Worm (Caenorhabditis elegans) whole organism, mixed stage, embryonic: ENCODE measurements around the gene spig-6.
"Not testable (repeated sequence)": the region's sequence is repeated elsewhere in the genome, so short reads cannot be mapped to it uniquely, and the experiment has no call there.

Source experiments
- bed-3 ChIP-seq: fragments of 200-800 bp; sonication (Bioruptor generic); optimal IDR thresholded peaks from 3 replicates; lab custom pipeline; 2018; ENCODE audit warnings: mild to moderate bottlenecking, missing genetic modification characterization, moderate library complexity, missing compliant biosample characterization
- blmp-1 ChIP-seq: fragments of 150-350 bp; optimal IDR thresholded peaks from 2 replicates; lab custom pipeline; 2014; ENCODE audit warnings: missing biosample characterization, missing genetic modification characterization
- ceh-43 ChIP-seq: fragments of 200-800 bp; sonication (Bioruptor generic); optimal IDR thresholded peaks from 2 replicates; lab custom pipeline; 2018; ENCODE audit warnings: mild to moderate bottlenecking, missing genetic modification characterization, moderate library complexity, missing compliant biosample characterization
- ceh-83 ChIP-seq: fragments of 200-800 bp; sonication (Bioruptor generic); optimal IDR thresholded peaks from 2 replicates; lab custom pipeline; 2018; ENCODE audit warnings: mild to moderate bottlenecking, missing genetic modification characterization, missing compliant biosample characterization
- ces-1 ChIP-seq: fragments of 150-350 bp; optimal IDR thresholded peaks from 2 replicates; lab custom pipeline; 2014; ENCODE audit warnings: missing biosample characterization, missing genetic modification reagents, missing genetic modification characterization
- cnd-1 ChIP-seq: fragments of 200-800 bp; sonication (Bioruptor generic); optimal IDR thresholded peaks from 2 replicates; lab custom pipeline; 2018; ENCODE audit warnings: mild to moderate bottlenecking, missing genetic modification characterization, missing compliant biosample characterization
- drap-1 ChIP-seq: fragments of 200-800 bp; sonication (Bioruptor generic); optimal IDR thresholded peaks from 3 replicates; lab custom pipeline; 2018; ENCODE audit warnings: mild to moderate bottlenecking, missing genetic modification characterization, missing compliant biosample characterization
- elt-1 ChIP-seq: sonication (generic microtip); optimal IDR thresholded peaks from 2 replicates; lab custom pipeline; 2017; ENCODE audit warnings: missing genetic modification characterization, mild to moderate bottlenecking, missing compliant biosample characterization, antibody characterized with exemption, moderate library complexity, borderline replicate concordance; ENCODE audit not compliant: insufficient read depth
- elt-3 ChIP-seq: fragments of 150-350 bp; optimal IDR thresholded peaks from 2 replicates; lab custom pipeline; 2014; ENCODE audit warnings: missing biosample characterization, missing genetic modification characterization
- flh-1 ChIP-seq: fragments of 200-800 bp; sonication (Bioruptor generic); optimal IDR thresholded peaks from 2 replicates; lab custom pipeline; 2018; ENCODE audit warnings: mild to moderate bottlenecking, missing genetic modification characterization, moderate library complexity, missing compliant biosample characterization
- ham-2 ChIP-seq: fragments of 200-800 bp; sonication (Bioruptor generic); optimal IDR thresholded peaks from 2 replicates; lab custom pipeline; 2018; ENCODE audit warnings: mild to moderate bottlenecking, missing genetic modification characterization, missing compliant biosample characterization
- hlh-1 ChIP-seq: fragments of 150-350 bp; optimal IDR thresholded peaks from 2 replicates; lab custom pipeline; 2014; ENCODE audit warnings: missing biosample characterization, missing genetic modification reagents, missing genetic modification characterization
- lin-13 ChIP-seq: fragments of 150-350 bp; optimal IDR thresholded peaks from 2 replicates; lab custom pipeline; 2014; ENCODE audit warnings: missing biosample characterization, missing genetic modification characterization
- lin-32 ChIP-seq: fragments of 200-800 bp; sonication (Bioruptor generic); optimal IDR thresholded peaks from 2 replicates; lab custom pipeline; 2018; ENCODE audit warnings: mild to moderate bottlenecking, missing genetic modification characterization, missing compliant biosample characterization
- lsy-2 ChIP-seq: fragments of 150-350 bp; optimal IDR thresholded peaks from 2 replicates; lab custom pipeline; 2014; ENCODE audit warnings: missing biosample characterization, missing genetic modification characterization
- mab-5 ChIP-seq: fragments of 150-350 bp; optimal IDR thresholded peaks from 2 replicates; lab custom pipeline; 2014; ENCODE audit warnings: missing biosample characterization, missing genetic modification characterization
- mep-1 ChIP-seq: fragments of 150-350 bp; optimal IDR thresholded peaks from 2 replicates; lab custom pipeline; 2017; ENCODE audit warnings: missing biosample characterization, missing genetic modification reagents, missing genetic modification characterization, inconsistent platforms
- mls-2 ChIP-seq: sonication (generic microtip); optimal IDR thresholded peaks from 2 replicates; lab custom pipeline; 2016; ENCODE audit warnings: mild to moderate bottlenecking, missing genetic modification characterization, moderate library complexity, missing compliant biosample characterization
- nhr-12 ChIP-seq: fragments of 150-350 bp; optimal IDR thresholded peaks from 2 replicates; lab custom pipeline; 2014; ENCODE audit warnings: missing biosample characterization, missing genetic modification characterization
- nhr-2 ChIP-seq: fragments of 150-350 bp; optimal IDR thresholded peaks from 2 replicates; lab custom pipeline; 2014; ENCODE audit warnings: missing biosample characterization, missing genetic modification characterization
- nhr-237 ChIP-seq: fragments of 150-350 bp; optimal IDR thresholded peaks from 2 replicates; lab custom pipeline; 2014; ENCODE audit warnings: missing biosample characterization, missing genetic modification characterization
- nhr-28 ChIP-seq: fragments of 150-350 bp; optimal IDR thresholded peaks from 2 replicates; lab custom pipeline; 2014; ENCODE audit warnings: missing biosample characterization, missing genetic modification characterization
- nhr-76 ChIP-seq: sonication (generic microtip); optimal IDR thresholded peaks from 2 replicates; lab custom pipeline; 2017; ENCODE audit warnings: missing biosample characterization, missing genetic modification characterization
- pha-4 ChIP-seq: fragments of 150-350 bp; optimal IDR thresholded peaks from 2 replicates; lab custom pipeline; 2018; ENCODE audit warnings: missing biosample characterization, missing genetic modification reagents, missing genetic modification characterization
- snpc-4 ChIP-seq: fragments of 150-350 bp; optimal IDR thresholded peaks from 2 replicates; lab custom pipeline; 2014; ENCODE audit warnings: missing biosample characterization, missing genetic modification characterization
- sptf-1 ChIP-seq: sonication (generic microtip); optimal IDR thresholded peaks from 2 replicates; lab custom pipeline; 2017; ENCODE audit warnings: mild to moderate bottlenecking, missing genetic modification characterization, moderate library complexity, missing compliant biosample characterization
- tbx-8 ChIP-seq: fragments of 200-800 bp; sonication (Bioruptor generic); optimal IDR thresholded peaks from 2 replicates; lab custom pipeline; 2018; ENCODE audit warnings: mild to moderate bottlenecking, missing genetic modification characterization, moderate library complexity, missing compliant biosample characterization
- unc-120 ChIP-seq: sonication (generic microtip); optimal IDR thresholded peaks from 2 replicates; lab custom pipeline; 2017; ENCODE audit warnings: missing genetic modification characterization, missing compliant biosample characterization; ENCODE audit not compliant: poor library complexity, severe bottlenecking
- unc-39 ChIP-seq: fragments of 150-350 bp; optimal IDR thresholded peaks from 2 replicates; lab custom pipeline; 2014; ENCODE audit warnings: missing biosample characterization, missing genetic modification characterization
- unc-62 ChIP-seq: fragments of 150-350 bp; optimal IDR thresholded peaks from 2 replicates; lab custom pipeline; 2014; ENCODE audit warnings: missing biosample characterization, missing genetic modification reagents, missing genetic modification characterization
- zip-8 ChIP-seq: fragments of 150-350 bp; optimal IDR thresholded peaks from 2 replicates; lab custom pipeline; 2014; ENCODE audit warnings: missing biosample characterization, missing genetic modification characterization
- ztf-11 ChIP-seq: fragments of 150-350 bp; optimal IDR thresholded peaks from 2 replicates; lab custom pipeline; 2014; ENCODE audit warnings: missing biosample characterization, missing genetic modification characterization

spig-6 gene

DNA sequence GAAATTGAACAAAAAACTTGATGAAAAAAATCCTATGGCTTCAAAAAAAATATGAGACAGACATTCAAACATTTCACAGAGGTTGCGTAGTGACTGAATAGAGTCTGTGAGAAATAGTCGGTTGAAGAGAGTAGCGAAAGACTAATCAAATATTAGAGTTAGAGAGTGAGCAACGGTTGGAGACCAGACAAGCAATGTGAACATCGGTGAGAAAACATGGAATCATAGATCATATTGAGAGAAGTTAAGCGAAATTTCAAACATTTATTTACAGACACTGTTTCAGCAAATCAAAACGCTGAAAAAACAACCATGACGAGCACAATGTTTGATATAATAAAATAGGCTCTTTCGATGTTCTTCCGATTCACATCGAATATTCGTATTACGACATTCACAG, 25.3 kb downstream of the spig-6 start:
- no peak for TF ChIP-seq unc-62 (GFP tag; lab: Kevin White, UChicago)
- no peak for TF ChIP-seq zip-8 (tag; lab: Kevin White, UChicago)
- no peak for TF ChIP-seq nhr-2 (tag; lab: Kevin White, UChicago)
- no peak for TF ChIP-seq lin-13
- TF ChIP-seq nhr-28 (tag; lab: Kevin White, UChicago): no peak
- TF ChIP-seq mab-5: no peak
- no peak for TF ChIP-seq mep-1
- TF ChIP-seq lsy-2 (tag; lab: Kevin White, UChicago): no peak
- no peak for TF ChIP-seq nhr-237 (tag; lab: Kevin White, UChicago)
- TF ChIP-seq lin-32 (GFP tag; lab: Kevin White, UChicago): no peak

DNA sequence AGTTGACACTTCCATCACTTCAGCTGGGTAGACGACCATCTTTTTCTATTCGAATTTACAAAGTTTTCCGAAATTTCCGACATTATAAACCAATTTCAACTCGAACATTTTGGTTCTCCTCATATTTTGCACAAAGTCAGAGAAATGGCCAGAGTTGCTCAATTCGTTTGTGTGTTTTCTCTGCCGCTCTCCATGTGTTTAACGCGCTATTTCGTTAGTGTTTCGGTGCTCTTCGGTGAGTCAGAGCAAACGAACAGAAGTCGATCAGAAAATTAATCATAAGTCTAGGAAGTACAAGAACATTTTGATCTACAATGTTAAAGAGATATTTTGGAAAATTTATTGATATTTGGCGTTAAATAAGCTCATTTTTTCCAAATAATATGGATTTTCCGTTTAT, 27.3 kb downstream of the spig-6 start, which contains the start of gene srr-3:
Gene srr-3, minus strand, starts transcription at position 101 of the 400 bp plus-strand sequence.
- no peak for TF ChIP-seq pha-4
- TF ChIP-seq ztf-11 (tag; lab: Kevin White, UChicago): no peak
- TF ChIP-seq nhr-2 (tag; lab: Kevin White, UChicago): no peak
- no peak for TF ChIP-seq ces-1 (GFP tag; lab: Kevin White, UChicago)
- TF ChIP-seq ceh-43 (GFP tag; lab: Kevin White, UChicago): no peak
- TF ChIP-seq mls-2 (tag; lab: Kevin White, UChicago): no peak
- no peak for TF ChIP-seq unc-39 (tag; lab: Kevin White, UChicago)
- TF ChIP-seq cnd-1 (tag; lab: Kevin White, UChicago): no peak
- TF ChIP-seq mab-5: no peak
- no peak for TF ChIP-seq mep-1
- no peak for TF ChIP-seq hlh-1 (tag; lab: Kevin White, UChicago)
- no peak for TF ChIP-seq nhr-76 (tag; lab: Kevin White, UChicago)
- no peak for TF ChIP-seq bed-3 (GFP tag; lab: Kevin White, UChicago)
- no peak for TF ChIP-seq flh-1
- no peak for TF ChIP-seq nhr-237 (tag; lab: Kevin White, UChicago)
- TF ChIP-seq drap-1: no peak
- TF ChIP-seq snpc-4 (tag; lab: Kevin White, UChicago): no peak
- no peak for TF ChIP-seq unc-120

DNA sequence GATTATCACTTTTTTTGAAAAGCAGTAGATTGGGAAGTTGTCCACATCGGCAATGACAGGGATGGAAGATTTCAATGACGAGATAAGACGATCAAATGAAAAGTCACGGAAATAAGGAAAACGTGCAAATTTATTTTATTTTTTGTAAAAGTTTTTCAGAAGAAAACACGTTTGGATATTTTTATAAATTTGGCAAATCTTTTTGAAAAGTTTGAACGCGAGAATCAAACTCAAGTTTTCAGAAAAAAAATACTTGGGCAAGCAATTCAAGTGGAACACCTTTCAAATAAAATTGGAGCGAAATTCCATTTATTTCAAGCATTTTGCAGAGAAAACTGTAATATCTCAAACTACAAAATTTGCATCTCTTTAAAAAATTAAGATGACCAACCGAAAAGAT, 33.8 kb downstream of the spig-6 start, which contains the start of gene F36D3.5:
Gene F36D3.5, minus strand, starts transcription at position 101 of the 400 bp plus-strand sequence.
- not testable (repeated sequence) for TF ChIP-seq elt-1 (tag; lab: Kevin White, UChicago); sptf-1; drap-1

DNA sequence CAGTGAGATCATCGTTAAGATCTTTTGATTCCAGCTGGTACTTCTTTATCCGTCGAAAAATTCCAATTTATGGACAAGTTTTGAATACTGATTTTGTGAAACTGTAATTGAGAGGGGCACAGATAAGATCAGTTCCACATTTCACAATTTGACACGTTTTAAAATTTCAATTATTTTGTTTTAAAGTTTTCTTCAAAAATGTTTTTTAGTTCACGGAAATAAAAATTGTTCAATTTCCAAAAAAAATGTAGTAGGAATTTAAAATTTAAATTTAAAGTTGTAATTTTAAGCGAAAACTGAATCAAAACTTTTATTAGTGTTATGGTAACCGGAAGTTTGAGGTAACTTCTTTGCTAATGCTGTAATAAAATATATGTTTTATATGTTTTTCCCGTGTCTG, 36.2 kb downstream of the spig-6 start, which contains the start of gene F36D3.4:
Gene F36D3.4, minus strand, starts transcription at position 101 of the 400 bp plus-strand sequence.
- no peak for TF ChIP-seq lsy-2 (tag; lab: Kevin White, UChicago)
- no peak for TF ChIP-seq tbx-8
- no peak for TF ChIP-seq ztf-11 (tag; lab: Kevin White, UChicago)
- TF ChIP-seq mls-2 (tag; lab: Kevin White, UChicago): no peak
- TF ChIP-seq nhr-12 (tag; lab: Kevin White, UChicago): no peak
- TF ChIP-seq snpc-4 (tag; lab: Kevin White, UChicago): no peak
- no peak for TF ChIP-seq zip-8 (tag; lab: Kevin White, UChicago)
- TF ChIP-seq unc-62 (GFP tag; lab: Kevin White, UChicago): no peak
- TF ChIP-seq blmp-1: no peak
- TF ChIP-seq ceh-83 (GFP tag; lab: Kevin White, UChicago): no peak
- no peak for TF ChIP-seq elt-1 (tag; lab: Kevin White, UChicago)
- no peak for TF ChIP-seq mep-1
- TF ChIP-seq ceh-43 (GFP tag; lab: Kevin White, UChicago): no peak
- no peak for TF ChIP-seq unc-120
- no peak for TF ChIP-seq bed-3 (GFP tag; lab: Kevin White, UChicago)
- no peak for TF ChIP-seq nhr-2 (tag; lab: Kevin White, UChicago)
- no peak for TF ChIP-seq flh-1
- no peak for TF ChIP-seq ham-2
- no peak for TF ChIP-seq nhr-237 (tag; lab: Kevin White, UChicago)
- TF ChIP-seq lin-13: no peak
- TF ChIP-seq, all 35 proteins: peak for 0

DNA sequence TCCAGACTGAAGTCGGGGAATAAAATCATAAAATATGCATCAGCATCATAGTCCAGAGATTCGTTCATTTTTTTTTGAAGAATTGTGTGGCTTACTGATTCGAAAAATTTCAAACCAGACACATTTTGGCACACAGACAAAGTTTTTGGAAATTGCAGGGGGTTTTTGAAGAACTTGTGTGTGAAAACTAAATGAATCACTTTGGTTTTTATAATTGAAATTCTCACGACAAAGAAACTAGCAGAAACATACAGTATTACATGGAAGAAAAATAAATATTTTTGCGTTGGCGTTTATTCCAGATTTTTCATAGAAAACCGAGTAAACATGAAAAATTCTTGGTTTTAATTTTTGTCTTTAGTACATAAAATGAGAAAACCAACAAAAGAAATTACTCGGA, 40.9 kb downstream of the spig-6 start, which contains the start of gene srw-34:
Gene srw-34, minus strand, starts transcription at position 101 of the 400 bp plus-strand sequence.
- TF ChIP-seq pha-4: no peak
- TF ChIP-seq hlh-1 (tag; lab: Kevin White, UChicago): no peak
- TF ChIP-seq unc-120: no peak
- no peak for TF ChIP-seq flh-1
- no peak for TF ChIP-seq nhr-28 (tag; lab: Kevin White, UChicago)
- no peak for TF ChIP-seq blmp-1
- TF ChIP-seq ztf-11 (tag; lab: Kevin White, UChicago): no peak
- no peak for TF ChIP-seq ham-2
- TF ChIP-seq mab-5: no peak
- TF ChIP-seq mep-1: no peak
- TF ChIP-seq elt-3 (tag; lab: Kevin White, UChicago): no peak
